Fruit fly (Drosophila melanogaster): ENCODE results near the gene PTPMT1.

Gene PTPMT1

dm6 chr3R:23763015-23763414, 4.9 kb downstream of the PTPMT1 start, which contains the start of gene udt:
Gene udt, minus strand, starts transcription at chr3R:23763263.
- TF ChIP-seq rib (GFP tag; IDR thresholded peaks at IDR 0.05), result peak; percentile 34; the same call in 1 of the 2 replicates
- no peak for TF ChIP-seq bab2 (GFP tag; optimal IDR thresholded peaks at IDR 0.05)
- TF ChIP-seq Myb (GFP tag; optimal IDR thresholded peaks at IDR 0.05), result peak; percentile 86
- TF ChIP-seq YL-1 (GFP tag; optimal IDR thresholded peaks at IDR 0.05), result peak; percentile 12
- TF ChIP-seq CG13624 (GFP tag; optimal IDR thresholded peaks at IDR 0.05), result peak; percentile 4
- peak; percentile 51 for TF ChIP-seq oc (tag; optimal IDR thresholded peaks at IDR 0.05)
- TF ChIP-seq Max (GFP tag; optimal IDR thresholded peaks at IDR 0.05), result peak; percentile 4
- TF ChIP-seq CG34376 (GFP tag; optimal IDR thresholded peaks at IDR 0.05), result peak; percentile 4
- TF ChIP-seq ash1 (GFP tag; optimal IDR thresholded peaks at IDR 0.05), result no peak
- TF ChIP-seq CG10209 (GFP tag; optimal IDR thresholded peaks at IDR 0.05), result peak; percentile 11
- TF ChIP-seq BEAF-32 (GFP tag; optimal IDR thresholded peaks at IDR 0.05), result peak; percentile 20
- no peak for TF ChIP-seq ap (GFP tag; IDR thresholded peaks at IDR 0.05)
- TF ChIP-seq CG14710 (tag; optimal IDR thresholded peaks at IDR 0.05), result peak; percentile 26
- TF ChIP-seq mam (GFP tag; optimal IDR thresholded peaks at IDR 0.05), result peak; percentile 43
- TF ChIP-seq Ets97D (GFP tag; optimal IDR thresholded peaks at IDR 0.05), result peak; percentile 6
- peak; percentile 46 for TF ChIP-seq Abd-B (GFP tag; optimal IDR thresholded peaks at IDR 0.05)
- TF ChIP-seq bbx (GFP tag; IDR thresholded peaks at IDR 0.05; ENCODE audit: partially characterized antibody), result peak; percentile 20; the same call in 1 of the 2 replicates
- TF ChIP-seq CG15514 (GFP tag; optimal IDR thresholded peaks at IDR 0.05), result peak; percentile 55
- TF ChIP-seq Mad (GFP tag; optimal IDR thresholded peaks at IDR 0.05), result peak; percentile 29
- peak; percentile 42 for TF ChIP-seq pzg (GFP tag; optimal IDR thresholded peaks at IDR 0.05)
- peak; percentile 58 for TF ChIP-seq CG4617 (GFP tag; optimal IDR thresholded peaks at IDR 0.05; ENCODE audit: borderline replicate concordance)
- peak; percentile 18 for TF ChIP-seq CG4820 (GFP tag; optimal IDR thresholded peaks at IDR 0.05)
- TF ChIP-seq E2f2 (GFP tag; IDR thresholded peaks at IDR 0.05), result peak; percentile 42
- TF ChIP-seq amos (GFP tag; IDR thresholded peaks at IDR 0.05; ENCODE audit: partially characterized antibody), result peak; percentile 8; the same call in 1 of the 2 replicates
- TF ChIP-seq dpn (GFP tag; optimal IDR thresholded peaks at IDR 0.05), result peak in 1 of 2 experiments; percentile 13
- peak; percentile 14 for TF ChIP-seq CG12155 (GFP tag; optimal IDR thresholded peaks at IDR 0.05)
- 0 out of 2 replicates have a peak, but pooled peaks have one; percentile 34 for TF ChIP-seq Dref (GFP tag; IDR thresholded peaks at IDR 0.05)
- TF ChIP-seq CG2120 (GFP tag; optimal IDR thresholded peaks at IDR 0.05), result peak; percentile 48
- peak; percentile 13 for TF ChIP-seq CG2712 (tag; optimal IDR thresholded peaks at IDR 0.05)
- peak; percentile 53 for TF ChIP-seq zen (tag; optimal IDR thresholded peaks at IDR 0.05)
- peak; percentile 10 for TF ChIP-seq Sry-δ (GFP tag; optimal IDR thresholded peaks at IDR 0.05)
- TF ChIP-seq CG9932 (GFP tag; IDR thresholded peaks at IDR 0.05), result peak; percentile 18; the same call in 1 of the 2 replicates
- no peak for TF ChIP-seq CG6254 (GFP tag; optimal IDR thresholded peaks at IDR 0.05)
- TF ChIP-seq phol (tag; optimal IDR thresholded peaks at IDR 0.05), result peak; percentile 20
- peak; percentile 1 for TF ChIP-seq Hsf (GFP tag; optimal IDR thresholded peaks at IDR 0.05)
- TF ChIP-seq luna (GFP tag; optimal IDR thresholded peaks at IDR 0.05), result peak; percentile 4
- no peak for TF ChIP-seq Lhr (GFP tag; optimal IDR thresholded peaks at IDR 0.05)
- TF ChIP-seq GATAe (GFP tag; conservative IDR thresholded peaks at IDR 0.05), result no peak
- TF ChIP-seq trem (tag; optimal IDR thresholded peaks at IDR 0.05), result peak; percentile 35
- TF ChIP-seq CkIIα-i1 (GFP tag; IDR thresholded peaks at IDR 0.05), result no peak
- peak; percentile 23 for TF ChIP-seq B-H2 (GFP tag; optimal IDR thresholded peaks at IDR 0.05)
- peak; percentile 24 for TF ChIP-seq CG1647 (GFP tag; optimal IDR thresholded peaks at IDR 0.05)
- peak; percentile 53 for TF ChIP-seq CG1603 (tag; optimal IDR thresholded peaks at IDR 0.05)
- TF ChIP-seq MESR4 (GFP tag; optimal IDR thresholded peaks at IDR 0.05), result peak; percentile 64
- TF ChIP-seq bcd (GFP tag; optimal IDR thresholded peaks at IDR 0.05), result peak; percentile 66
- TF ChIP-seq CG6791 (GFP tag; IDR thresholded peaks at IDR 0.05; ENCODE audit: partially characterized antibody), result 0 out of 3 replicates have a peak, but pooled peaks have one; percentile 42
- TF ChIP-seq Rfx (GFP tag; IDR thresholded peaks at IDR 0.05), result peak; percentile 47; the same call in 1 of the 2 replicates
- TF ChIP-seq sens (GFP tag), result peak; percentile 80
- no peak for TF ChIP-seq tap (tag; optimal IDR thresholded peaks at IDR 0.05)
- TF ChIP-seq tna (GFP tag; IDR thresholded peaks at IDR 0.05; ENCODE audit: partially characterized antibody), result 0 out of 2 replicates have a peak, but pooled peaks have one; percentile 10
